Worm (Caenorhabditis elegans): ENCODE data around the gene elt-3.

- TF ChIP-seq ztf-4 (tag; optimal IDR thresholded peaks at IDR 0.05) (no peak), elt-3 (tag; optimal IDR thresholded peaks at IDR 0.05) (no peak), zag-1 (tag; optimal IDR thresholded peaks at IDR 0.05) (no peak), mep-1 (tag; optimal IDR thresholded peaks at IDR 0.05) (no peak), nhr-12 (tag; optimal IDR thresholded peaks at IDR 0.05) (no peak), mdl-1 (tag; optimal IDR thresholded peaks at IDR 0.05) (no peak), snpc-4 (tag; optimal IDR thresholded peaks at IDR 0.05) (no peak), irx-1 (tag; optimal IDR thresholded peaks at IDR 0.05) (no peak), ztf-11 (tag; optimal IDR thresholded peaks at IDR 0.05) (no peak), unc-62 (GFP tag; optimal IDR thresholded peaks at IDR 0.05) (no peak), ama-1 (optimal IDR thresholded peaks at IDR 0.05) (no peak), fos-1 (tag; optimal IDR thresholded peaks at IDR 0.05) (no peak), pqm-1 (tag; optimal IDR thresholded peaks at IDR 0.05) (no peak)
Observed at ce11 chrX:13945090-13945489, 10.4 kb downstream of the elt-3 start.

Data from whole organism, L1 larva.